Fruit fly (Drosophila melanogaster): Measurements from ENCODE around the gene CG8915.

CG8915 gene

DNA sequence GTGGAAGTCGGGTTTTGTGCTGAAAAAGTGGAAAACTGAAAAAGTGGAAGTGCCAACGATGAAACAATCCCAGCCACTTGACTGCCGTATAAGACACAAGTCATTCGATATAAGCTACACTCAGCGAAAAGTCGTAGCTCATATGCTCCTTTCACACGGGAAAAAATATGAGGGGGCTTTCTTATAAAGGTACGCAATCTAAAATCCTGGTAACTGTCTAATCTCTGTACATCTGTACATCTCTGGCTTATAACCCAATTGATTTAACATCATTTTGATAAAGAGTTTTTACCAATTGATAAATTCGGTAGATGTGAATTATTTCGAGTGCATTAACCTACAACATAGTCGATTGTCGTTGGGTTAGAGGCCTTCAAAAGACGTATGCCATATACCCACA lies 30.0 kb upstream of the CG8915 start:
- no peak for TF ChIP-seq CG2129 (GFP tag; IDR thresholded peaks at IDR 0.05; ENCODE audit: partially characterized antibody)
- TF ChIP-seq HLHmδ (GFP tag; optimal IDR thresholded peaks at IDR 0.05), result no peak
- TF ChIP-seq pho (GFP tag; optimal IDR thresholded peaks at IDR 0.05), result no peak
- TF ChIP-seq CG3163 (GFP tag; optimal IDR thresholded peaks at IDR 0.05), result no peak
- TF ChIP-seq ssp (GFP tag; IDR thresholded peaks at IDR 0.05), result no peak
- no peak for TF ChIP-seq Adf1 (GFP tag; IDR thresholded peaks at IDR 0.05)
- no peak for TF ChIP-seq nom (GFP tag; optimal IDR thresholded peaks at IDR 0.05)
- TF ChIP-seq CG18476 (GFP tag; optimal IDR thresholded peaks at IDR 0.05), result no peak
- no peak for TF ChIP-seq CG4404 (GFP tag; IDR thresholded peaks at IDR 0.05)
- TF ChIP-seq Eip74EF (GFP tag; optimal IDR thresholded peaks at IDR 0.05), result no peak
- no peak for TF ChIP-seq CG10366 (GFP tag; IDR thresholded peaks at IDR 0.05)

DNA sequence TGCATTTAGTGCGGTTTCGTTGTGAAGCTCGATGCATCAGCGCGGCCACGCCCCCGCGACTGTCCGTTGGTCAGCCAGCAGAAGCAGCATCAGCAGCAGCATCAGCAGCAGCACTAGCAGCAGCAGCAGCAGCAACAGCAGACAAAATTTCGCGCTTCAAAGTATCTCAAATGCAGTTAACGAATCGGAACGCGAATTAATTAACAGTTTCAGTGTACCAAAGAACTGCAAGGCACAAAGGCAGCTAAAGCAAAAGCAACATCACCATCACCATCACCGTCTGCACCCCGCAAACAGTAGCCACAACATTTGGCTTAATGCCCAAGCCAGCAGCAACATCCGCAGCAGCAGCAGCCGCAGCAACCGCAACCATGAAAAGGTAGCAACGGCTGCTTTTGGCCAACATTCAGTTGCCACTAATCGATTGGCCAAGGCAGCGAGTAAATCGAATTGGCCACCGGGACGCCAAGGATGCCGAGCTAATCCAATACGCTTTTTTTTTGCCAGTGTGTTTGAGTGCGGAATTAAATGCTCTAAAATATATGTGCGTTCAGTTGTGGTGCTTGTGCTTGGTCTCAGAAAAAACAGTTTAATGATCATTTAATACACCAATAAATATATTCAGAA lies 20.7 kb upstream of the CG8915 start:
- TF ChIP-seq CG2116 (GFP tag; optimal IDR thresholded peaks at IDR 0.05) (no peak), CG31388 (GFP tag; optimal IDR thresholded peaks at IDR 0.05) (no peak), Elba2 (GFP tag; optimal IDR thresholded peaks at IDR 0.05) (peak; percentile 65), CG6175 (GFP tag; IDR thresholded peaks at IDR 0.05) (no peak)

DNA sequence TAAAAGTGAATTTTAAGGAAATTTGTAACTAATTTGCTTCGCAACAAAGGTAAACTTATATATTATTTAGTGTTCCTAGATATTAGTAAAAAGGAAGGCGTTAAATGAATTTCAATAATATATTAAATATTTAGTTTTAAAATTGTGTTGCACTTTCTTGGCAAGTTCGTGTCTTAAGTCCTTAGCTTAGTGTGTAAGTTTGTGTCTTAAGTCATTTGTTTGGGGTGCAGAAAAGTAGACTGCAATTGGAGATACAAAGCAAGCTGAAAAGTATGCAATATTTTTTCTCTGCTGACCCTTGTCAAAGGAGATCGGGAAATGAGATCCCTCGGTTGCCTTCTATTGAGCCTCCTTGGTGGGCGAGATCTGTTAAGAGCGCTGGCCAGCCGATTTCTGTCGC lies 17.2 kb upstream of the CG8915 start:
- TF ChIP-seq sqz (GFP tag; optimal IDR thresholded peaks at IDR 0.05), result no peak
- TF ChIP-seq CG11247 (GFP tag; IDR thresholded peaks at IDR 0.05), result peak; percentile 94
- TF ChIP-seq HLH54F (GFP tag; optimal IDR thresholded peaks at IDR 0.05), result no peak
- no peak for TF ChIP-seq HLH3B (GFP tag; IDR thresholded peaks at IDR 0.05)
- TF ChIP-seq tio (GFP tag; optimal IDR thresholded peaks at IDR 0.05), result no peak
- no peak for TF ChIP-seq CG10543 (GFP tag; optimal IDR thresholded peaks at IDR 0.05)
- TF ChIP-seq bcd (GFP tag; optimal IDR thresholded peaks at IDR 0.05), result no peak
- TF ChIP-seq sug (tag; optimal IDR thresholded peaks at IDR 0.05), result no peak
- no peak for TF ChIP-seq CG17385 (GFP tag; optimal IDR thresholded peaks at IDR 0.05)
- TF ChIP-seq vfl (GFP tag; optimal IDR thresholded peaks at IDR 0.05), result no peak
- TF ChIP-seq CG8290 (GFP tag; optimal IDR thresholded peaks at IDR 0.05), result no peak
- TF ChIP-seq CG8290 (tag; optimal IDR thresholded peaks at IDR 0.05), result peak in 1 of 2 experiments; percentile 32

DNA sequence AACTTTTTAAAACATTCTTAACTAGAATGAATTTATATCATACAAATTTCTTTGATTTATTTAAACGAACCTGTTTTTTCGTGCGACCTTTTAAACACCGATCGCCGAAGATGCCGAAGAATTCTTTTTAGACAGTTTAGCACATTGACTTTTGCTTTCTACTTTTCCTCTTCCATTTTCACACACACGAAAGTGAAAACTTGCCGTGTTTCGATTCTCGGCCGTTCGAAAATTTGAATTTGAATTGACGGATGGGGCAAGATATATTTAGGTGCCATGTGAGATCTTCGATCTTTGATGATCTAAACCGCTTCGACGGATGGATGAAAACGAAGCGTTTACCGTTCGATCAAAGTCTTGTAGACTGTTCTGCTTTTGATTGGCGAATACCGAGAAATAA lies 10.9 kb upstream of the CG8915 start:
- no peak for TF ChIP-seq CG17568 (GFP tag; optimal IDR thresholded peaks at IDR 0.05)
- no peak for TF ChIP-seq Adf1 (GFP tag; IDR thresholded peaks at IDR 0.05)
- peak; percentile 95 for TF ChIP-seq Blimp-1 (GFP tag; optimal IDR thresholded peaks at IDR 0.05)

DNA sequence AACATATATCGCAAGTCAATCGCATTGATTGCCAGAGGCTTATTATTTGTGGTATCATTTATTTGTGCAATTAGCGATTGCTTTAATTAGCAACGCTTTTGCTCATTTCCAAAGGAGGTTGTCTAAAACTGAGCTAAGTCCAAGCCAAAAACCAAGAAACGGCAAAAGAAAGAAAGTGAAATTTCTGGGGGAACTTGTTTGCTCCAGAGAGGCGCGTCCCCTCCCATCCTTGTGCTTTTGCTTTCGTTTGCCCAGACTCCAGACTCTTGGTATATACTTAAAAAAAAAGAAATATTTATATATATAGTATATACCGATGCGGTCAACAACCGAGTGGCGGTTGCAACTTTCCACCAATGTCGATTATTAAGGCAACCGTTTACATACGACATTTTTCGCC lies 9.3 kb upstream of the CG8915 start:
- TF ChIP-seq cg (GFP tag; optimal IDR thresholded peaks at IDR 0.05) (no peak), Blimp-1 (GFP tag; optimal IDR thresholded peaks at IDR 0.05) (peak; percentile 56)

DNA sequence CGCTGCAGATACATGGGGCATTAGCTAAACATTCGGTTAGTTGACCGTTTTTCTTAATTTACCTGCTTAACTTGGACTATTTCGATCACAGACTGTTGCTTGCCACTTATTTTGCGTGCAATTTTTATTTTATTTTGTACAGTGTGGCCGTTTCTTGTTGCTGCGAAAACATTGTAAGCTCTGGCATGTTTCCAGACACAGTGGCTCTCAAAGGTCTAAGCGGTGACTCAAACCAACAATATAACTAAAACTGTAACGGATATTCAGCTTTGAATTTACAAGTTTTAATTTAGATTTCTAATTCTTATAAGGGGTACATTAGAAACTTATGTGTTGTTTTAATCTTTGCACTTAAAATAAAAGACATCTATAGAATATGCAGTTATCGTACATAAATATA lies 4.5 kb upstream of the CG8915 start, which contains the start of gene CG8675:
Gene CG8675 (minus strand): TSS at position 177 of the 400 bp plus-strand sequence.
- no peak for TF ChIP-seq chn (GFP tag; optimal IDR thresholded peaks at IDR 0.05)
- TF ChIP-seq inv (GFP tag; IDR thresholded peaks at IDR 0.05; ENCODE audit: partially characterized antibody), result no peak
- TF ChIP-seq CG7271 (tag; optimal IDR thresholded peaks at IDR 0.05), result no peak
- TF ChIP-seq h (optimal IDR thresholded peaks at IDR 0.05), result no peak
- TF ChIP-seq dati (GFP tag; IDR thresholded peaks at IDR 0.05), result no peak
- TF ChIP-seq Lim3 (GFP tag; IDR thresholded peaks at IDR 0.05), result no peak
- TF ChIP-seq CG6791 (GFP tag; IDR thresholded peaks at IDR 0.05; ENCODE audit: partially characterized antibody), result 0 out of 3 replicates have a peak, but pooled peaks have one; percentile 41
- no peak for TF ChIP-seq CG32767 (GFP tag; IDR thresholded peaks at IDR 0.05)
- no peak for TF ChIP-seq sisA (GFP tag; IDR thresholded peaks at IDR 0.05)
- TF ChIP-seq Deaf1 (tag; optimal IDR thresholded peaks at IDR 0.05), result no peak
- TF ChIP-seq D19B (GFP tag; optimal IDR thresholded peaks at IDR 0.05), result no peak
- no peak for TF ChIP-seq CG3726 (GFP tag; IDR thresholded peaks at IDR 0.05)
- no peak for TF ChIP-seq abd-A (tag; optimal IDR thresholded peaks at IDR 0.05)
- TF ChIP-seq PHDP (tag; optimal IDR thresholded peaks at IDR 0.05), result no peak
- no peak for TF ChIP-seq GATAe (GFP tag; conservative IDR thresholded peaks at IDR 0.05)
